Worm (Caenorhabditis elegans): ENCODE measurements around the gene ZK1307.8.

- no peak for TF ChIP-seq ZK337.2 (GFP tag; IDR thresholded peaks at IDR 0.05)
- TF ChIP-seq arid-1 (GFP tag; conservative IDR thresholded peaks at IDR 0.05), result no peak
- TF ChIP-seq madf-5 (GFP tag; IDR thresholded peaks at IDR 0.05), result no peak
- no peak for TF ChIP-seq skn-1 (tag; optimal IDR thresholded peaks at IDR 0.05)
- TF ChIP-seq fos-1 (tag; optimal IDR thresholded peaks at IDR 0.05), result no peak
- no peak for TF ChIP-seq ceh-82 (tag; optimal IDR thresholded peaks at IDR 0.05)
Observed at ce11 chrII:9621121-9621520, 3.3 kb upstream of the ZK1307.8 start.

All from whole organism, L4 larva.